Worm (Caenorhabditis elegans) whole organism, young adult: ENCODE measurements around the gene dnj-26.

Experiments used
- F23B12.7 ChIP-seq: sonication (generic microtip); optimal IDR thresholded peaks from 2 replicates; lab custom pipeline; 2017; ENCODE audit warnings: missing genetic modification characterization, mild to moderate bottlenecking, missing compliant biosample characterization, antibody characterized with exemption, moderate library complexity; ENCODE audit not compliant: insufficient read depth
- T07F8.4 ChIP-seq: sonication (generic microtip); optimal IDR thresholded peaks from 2 replicates; lab custom pipeline; 2016; ENCODE audit warnings: mild to moderate bottlenecking, missing genetic modification characterization, moderate library complexity, missing compliant biosample characterization
- ama-1 ChIP-seq, 3 experiments: fragments of 150-350 bp in 1 of 3; sonication (generic microtip) in 2 of 3; optimal IDR thresholded peaks; 2 replicates each; lab custom pipeline; 2014 to 2018; ENCODE audit warnings: missing biosample characterization in 2 of 3, missing genetic modification characterization in 2 of 3, missing genetic modification reagents in 2 of 3
- atf-7 ChIP-seq: sonication (generic microtip); optimal IDR thresholded peaks from 2 replicates; lab custom pipeline; 2017; ENCODE audit warnings: mild to moderate bottlenecking, missing genetic modification characterization, missing compliant biosample characterization
- bed-1 ChIP-seq: fragments of 200-800 bp; sonication (Bioruptor generic); IDR thresholded peaks from 2 replicates; pipeline ENCODE4 v1.3.6; 2022; ENCODE audit warnings: missing genetic modification reagents, missing genetic modification characterization, missing compliant biosample characterization
- bed-2 ChIP-seq: fragments of 200-800 bp; sonication (Bioruptor generic); IDR thresholded peaks from 2 replicates; pipeline ENCODE4 v1.3.6; 2022; ENCODE audit warnings: missing genetic modification reagents, missing genetic modification characterization, missing compliant biosample characterization
- cebp-2 ChIP-seq: fragments of 200-800 bp; sonication (Bioruptor generic); IDR thresholded peaks from 2 replicates; pipeline ENCODE4 v1.3.6; 2022; ENCODE audit warnings: missing genetic modification characterization, missing compliant biosample characterization
- lsy-27 ChIP-seq: sonication (generic microtip); optimal IDR thresholded peaks from 2 replicates; lab custom pipeline; 2017; ENCODE audit warnings: missing genetic modification characterization, mild to moderate bottlenecking, missing compliant biosample characterization, antibody characterized with exemption, missing genotype, borderline replicate concordance; ENCODE audit not compliant: insufficient read depth
- madf-10 ChIP-seq: sonication (generic microtip); optimal IDR thresholded peaks from 2 replicates; lab custom pipeline; 2016; ENCODE audit warnings: mild to moderate bottlenecking, missing genetic modification characterization, missing compliant biosample characterization
- nfya-1 ChIP-seq: sonication (generic microtip); optimal IDR thresholded peaks from 2 replicates; lab custom pipeline; 2017; ENCODE audit warnings: antibody characterized with exemption, missing compliant biosample characterization, missing genetic modification characterization, borderline replicate concordance; ENCODE audit not compliant: insufficient read depth
- rpc-1 ChIP-seq, 2 experiments: fragments of 150-350 bp in 1 of 2; sonication (generic microtip) in 1 of 2; optimal IDR thresholded peaks; 2 replicates each; lab custom pipeline; 2014 to 2018; ENCODE audit warnings: missing biosample characterization in 1 of 2, missing genetic modification characterization in 1 of 2, missing genetic modification reagents in 1 of 2, missing genotype in 1 of 2
- snpc-1.3 ChIP-seq: sonication (generic microtip); optimal IDR thresholded peaks from 2 replicates; lab custom pipeline; 2017; ENCODE audit warnings: missing genetic modification characterization, mild to moderate bottlenecking, missing compliant biosample characterization, antibody characterized with exemption, moderate library complexity, missing genotype, missing genetic modification reagents; ENCODE audit not compliant: insufficient read depth
- unc-62 ChIP-seq: fragments of 150-350 bp; optimal IDR thresholded peaks from 2 replicates; lab custom pipeline; 2014; ENCODE audit warnings: missing biosample characterization, missing genetic modification reagents, missing genetic modification characterization
- ztf-22 ChIP-seq: fragments of 200-800 bp; sonication (Bioruptor generic); optimal IDR thresholded peaks from 2 replicates; lab custom pipeline; 2018; ENCODE audit warnings: mild to moderate bottlenecking, missing genetic modification characterization, moderate library complexity, missing compliant biosample characterization

- TF ChIP-seq ama-1 (optimal IDR thresholded peaks at IDR 0.05; lab: Kevin White, UChicago) (no peak), ama-1 (GFP tag; optimal IDR thresholded peaks at IDR 0.05; lab: Kevin White, UChicago) (no peak), bed-2 (GFP tag; lab: Robert Waterston, UW) (no peak), lsy-27 (no peak), unc-62 (no peak), rpc-1 (optimal IDR thresholded peaks at IDR 0.05; lab: Kevin White, UChicago) (no peak), rpc-1 (tag; optimal IDR thresholded peaks at IDR 0.05; lab: Kevin White, UChicago) (no peak), nfya-1 (no peak), atf-7 (tag; lab: Kevin White, UChicago) (no peak), cebp-2 (GFP tag; lab: Robert Waterston, UW) (no peak), F23B12.7 (peak; percentile 64), ztf-22 (no peak), bed-1 (GFP tag; lab: Robert Waterston, UW) (no peak), madf-10 (tag; lab: Kevin White, UChicago) (no peak), snpc-1.3 (tag; lab: Kevin White, UChicago) (no peak), T07F8.4 (no peak)
Measured at ce11 chrIV:12268272-12269045, 16.0 kb upstream of the dnj-26 start, which contains the start of the genes ppm-1.H and rpl-34.
